Fruit fly (Drosophila melanogaster) whole organism, embryonic: ENCODE results near the gene wda.

Experiments used
- Blimp-1 ChIP-seq: fragments of 200-800 bp; sonication (Bioruptor generic); optimal IDR thresholded peaks from 3 replicates; lab custom pipeline; 2018; ENCODE audit warnings: missing biosample characterization, missing genetic modification characterization, mild to moderate bottlenecking, moderate library complexity, missing genetic modification reagents
- CG12769 ChIP-seq: fragments of 200-800 bp; sonication (Bioruptor generic); optimal IDR thresholded peaks from 2 replicates; lab custom pipeline; 2019; ENCODE audit warnings: missing biosample characterization, mild to moderate bottlenecking, missing genetic modification characterization, moderate library complexity
- CG15269 ChIP-seq: fragments of 200-800 bp; sonication (Bioruptor generic); optimal IDR thresholded peaks from 2 replicates; lab custom pipeline; 2018; ENCODE audit warnings: missing biosample characterization, mild to moderate bottlenecking, missing genetic modification characterization, moderate library complexity
- CG15479 ChIP-seq: fragments of 200-800 bp; sonication (Bioruptor generic); optimal IDR thresholded peaks from 3 replicates; lab custom pipeline; 2019; ENCODE audit warnings: missing biosample characterization, mild to moderate bottlenecking, missing genetic modification characterization, moderate library complexity
- CG1603 ChIP-seq: fragments of 200-800 bp; sonication (Bioruptor generic); optimal IDR thresholded peaks from 2 replicates; lab custom pipeline; 2019; ENCODE audit warnings: missing biosample characterization, mild to moderate bottlenecking, missing genetic modification characterization, moderate library complexity
- CG16779 ChIP-seq: fragments of 200-800 bp; sonication (Bioruptor generic); IDR thresholded peaks from 2 replicates; pipeline ENCODE4 v1.3.6; 2022; ENCODE audit warnings: missing biosample characterization, missing genetic modification characterization
- CG1832 ChIP-seq: fragments of 200-800 bp; sonication (Bioruptor generic); optimal IDR thresholded peaks from 2 replicates; lab custom pipeline; 2017; ENCODE audit warnings: missing biosample characterization, mild to moderate bottlenecking, missing genetic modification characterization, inconsistent platforms
- CG30020 ChIP-seq: fragments of 200-800 bp; optimal IDR thresholded peaks from 2 replicates; lab custom pipeline; 2019; ENCODE audit warnings: missing biosample characterization, mild to moderate bottlenecking, missing genetic modification characterization, moderate library complexity
- CG30431 ChIP-seq: fragments of 200-800 bp; sonication (Bioruptor generic); optimal IDR thresholded peaks from 2 replicates; lab custom pipeline; 2017; ENCODE audit warnings: missing biosample characterization, missing genetic modification characterization
- CG34224 ChIP-seq: fragments of 200-800 bp; sonication (Bioruptor generic); IDR thresholded peaks from 3 replicates; pipeline ENCODE4 v1.3.6; 2022; ENCODE audit warnings: missing biosample characterization, missing genetic modification characterization; ENCODE audit not compliant: partially characterized antibody
- CG3726 ChIP-seq: fragments of 200-800 bp; sonication (Bioruptor generic); IDR thresholded peaks from 3 replicates; pipeline ENCODE4, ENCODE4 v1.3.6; 2022; ENCODE audit warnings: missing biosample characterization, missing genetic modification characterization
- CG42726 ChIP-seq: fragments of 200-800 bp; sonication (Bioruptor generic); IDR thresholded peaks from 2 replicates; pipeline ENCODE4 v1.3.6; 2022; ENCODE audit warnings: missing biosample characterization, missing genetic modification characterization; ENCODE audit not compliant: partially characterized antibody
- CG4328 ChIP-seq: fragments of 200-800 bp; sonication (Bioruptor generic); optimal IDR thresholded peaks from 3 replicates; lab custom pipeline; 2017; ENCODE audit warnings: missing biosample characterization, missing genetic modification reagents, missing genetic modification characterization
- CG7745 ChIP-seq: fragments of 200-800 bp; sonication (Bioruptor generic); optimal IDR thresholded peaks from 2 replicates; lab custom pipeline; 2018; ENCODE audit warnings: missing biosample characterization, mild to moderate bottlenecking, missing genetic modification characterization, moderate library complexity
- CG8388 ChIP-seq: fragments of 200-800 bp; sonication (Bioruptor generic); optimal IDR thresholded peaks from 2 replicates; lab custom pipeline; 2019; ENCODE audit warnings: missing biosample characterization, mild to moderate bottlenecking, missing genetic modification characterization, moderate library complexity
- Dip2 ChIP-seq: fragments of 200-800 bp; sonication (Bioruptor generic); IDR thresholded peaks from 2 replicates; pipeline ENCODE4 v1.3.6; 2022; ENCODE audit warnings: missing biosample characterization, missing genetic modification characterization
- E2f1 ChIP-seq: fragments of 200-800 bp; sonication (Bioruptor generic); IDR thresholded peaks from 2 replicates; pipeline ENCODE4 v1.3.6; 2022; ENCODE audit warnings: missing biosample characterization, missing genetic modification characterization
- Ets97D ChIP-seq: fragments of 200-800 bp; sonication (Bioruptor generic); optimal IDR thresholded peaks from 3 replicates; lab custom pipeline; 2016; ENCODE audit warnings: missing biosample characterization, missing genetic modification characterization
- Fer2 ChIP-seq: fragments of 200-800 bp; sonication (Bioruptor generic); optimal IDR thresholded peaks from 2 replicates; lab custom pipeline; 2018; ENCODE audit warnings: missing biosample characterization, mild to moderate bottlenecking, missing genetic modification characterization, moderate library complexity
- HLHmδ ChIP-seq: fragments of 200-800 bp; sonication (Bioruptor generic); optimal IDR thresholded peaks from 2 replicates; lab custom pipeline; 2018; ENCODE audit warnings: missing biosample characterization, mild to moderate bottlenecking, missing genetic modification characterization, moderate library complexity
- Lim3 ChIP-seq: fragments of 200-800 bp; sonication (Bioruptor generic); IDR thresholded peaks from 2 replicates; pipeline ENCODE4 v1.3.6; 2022; ENCODE audit warnings: missing biosample characterization, missing genetic modification characterization
- MTF-1 ChIP-seq: fragments of 200-800 bp; sonication (Bioruptor generic); optimal IDR thresholded peaks from 2 replicates; lab custom pipeline; 2018; ENCODE audit warnings: missing biosample characterization, mild to moderate bottlenecking, missing genetic modification characterization, borderline replicate concordance
- Max ChIP-seq: fragments of 200-800 bp; sonication (Bioruptor generic); optimal IDR thresholded peaks from 2 replicates; lab custom pipeline; 2016; ENCODE audit warnings: missing biosample characterization, mild to moderate bottlenecking, missing genetic modification characterization
- Mes4 ChIP-seq: fragments of 200-800 bp; sonication (Bioruptor generic); optimal IDR thresholded peaks from 2 replicates; lab custom pipeline; 2016; ENCODE audit warnings: missing biosample characterization, missing genetic modification characterization
- Oli ChIP-seq: fragments of 200-800 bp; sonication (Bioruptor generic); optimal IDR thresholded peaks from 2 replicates; lab custom pipeline; 2018; ENCODE audit warnings: missing biosample characterization, mild to moderate bottlenecking, missing genetic modification characterization, moderate library complexity
- Pdp1 ChIP-seq, 2 experiments: fragments of 200-800 bp; sonication (Bioruptor generic); optimal IDR thresholded peaks; 3 replicates each; lab custom pipeline; 2016; ENCODE audit warnings: missing biosample characterization in 2 of 2, missing genetic modification characterization in 2 of 2, mild to moderate bottlenecking in 1 of 2, moderate library complexity in 1 of 2
- Sox100B ChIP-seq: fragments of 200-800 bp; sonication (Bioruptor generic); optimal IDR thresholded peaks from 3 replicates; lab custom pipeline; 2018; ENCODE audit warnings: missing biosample characterization, mild to moderate bottlenecking, missing genetic modification characterization
- Vsx1 ChIP-seq: fragments of 200-800 bp; sonication (Bioruptor generic); optimal IDR thresholded peaks from 2 replicates; lab custom pipeline; 2017; ENCODE audit warnings: missing biosample characterization, mild to moderate bottlenecking, missing genetic modification characterization, missing genetic modification reagents
- aop ChIP-seq: fragments of 200-800 bp; sonication (Bioruptor generic); IDR thresholded peaks from 2 replicates; pipeline ENCODE4 v1.3.6; 2022; ENCODE audit warnings: missing biosample characterization, missing genetic modification characterization
- bcd ChIP-seq: fragments of 200-800 bp; sonication (Bioruptor generic); optimal IDR thresholded peaks from 2 replicates; lab custom pipeline; 2017; ENCODE audit warnings: missing biosample characterization, mild to moderate bottlenecking, missing genetic modification characterization
- br ChIP-seq: fragments of >200 bp; optimal IDR thresholded peaks from 2 replicates; lab custom pipeline; 2017
- dmrt11E ChIP-seq: fragments of 200-800 bp; sonication (Bioruptor generic); optimal IDR thresholded peaks from 3 replicates; lab custom pipeline; 2018; ENCODE audit warnings: missing biosample characterization, mild to moderate bottlenecking, missing genetic modification characterization, moderate library complexity
- eyg ChIP-seq: fragments of 200-800 bp; sonication (Bioruptor generic); optimal IDR thresholded peaks from 3 replicates; lab custom pipeline; 2016; ENCODE audit warnings: missing biosample characterization, missing genetic modification characterization
- gcm ChIP-seq: fragments of 200-800 bp; sonication (Bioruptor generic); optimal IDR thresholded peaks from 2 replicates; lab custom pipeline; 2019; ENCODE audit warnings: missing biosample characterization, mild to moderate bottlenecking, missing genetic modification characterization, moderate library complexity
- gro ChIP-seq: fragments of 200-800 bp; sonication (Bioruptor generic); optimal IDR thresholded peaks from 2 replicates; lab custom pipeline; 2016; ENCODE audit warnings: missing biosample characterization, missing genetic modification characterization
- insv ChIP-seq, 2 experiments: fragments of 200-800 bp; sonication (Bioruptor generic); optimal IDR thresholded peaks; 3 replicates each; lab custom pipeline; 2016 to 2018; ENCODE audit warnings: missing biosample characterization in 2 of 2, missing genetic modification characterization in 2 of 2
- kah ChIP-seq: fragments of 200-800 bp; sonication (Bioruptor generic); optimal IDR thresholded peaks from 2 replicates; lab custom pipeline; 2018; ENCODE audit warnings: missing biosample characterization, mild to moderate bottlenecking, missing genetic modification characterization
- lilli ChIP-seq: fragments of 200-800 bp; sonication (Bioruptor generic); optimal IDR thresholded peaks from 3 replicates; lab custom pipeline; 2016; ENCODE audit warnings: missing biosample characterization, missing genetic modification characterization
- prd ChIP-seq, 3 experiments: fragments of >200 bp in 2 of 3; fragments of 200-800 bp in 1 of 3; sonication (Bioruptor generic) in 1 of 3; optimal IDR thresholded peaks in 2 of 3; IDR thresholded peaks in 1 of 3; 2 replicates in 2 of 3; 3 replicates in 1 of 3; pipeline versions ENCODE4 v1.3.6 to Lab custom; 2017 to 2022; ENCODE audit warnings: missing biosample characterization in 1 of 3, missing genetic modification characterization in 1 of 3
- pros ChIP-seq: fragments of 200-800 bp; sonication (Bioruptor generic); optimal IDR thresholded peaks from 3 replicates; lab custom pipeline; 2019; ENCODE audit warnings: missing biosample characterization, mild to moderate bottlenecking, missing genetic modification characterization, moderate library complexity
- pum ChIP-seq: fragments of 200-800 bp; sonication (Bioruptor generic); optimal IDR thresholded peaks from 2 replicates; lab custom pipeline; 2016; ENCODE audit warnings: missing biosample characterization, missing genetic modification characterization
- row ChIP-seq: fragments of 200-800 bp; sonication (Bioruptor generic); IDR thresholded peaks from 3 replicates; pipeline ENCODE4 v1.3.6; 2022; ENCODE audit warnings: missing biosample characterization, missing genetic modification characterization
- sima ChIP-seq: fragments of 200-800 bp; sonication (Bioruptor generic); optimal IDR thresholded peaks from 2 replicates; lab custom pipeline; 2016; ENCODE audit warnings: missing biosample characterization, missing genetic modification characterization
- slbo ChIP-seq: fragments of 200-800 bp; sonication (Bioruptor generic); IDR thresholded peaks from 2 replicates; pipeline ENCODE4 v1.3.6; 2022; ENCODE audit warnings: missing biosample characterization, missing genetic modification characterization
- sna ChIP-seq: fragments of 200-800 bp; sonication (Bioruptor generic); IDR thresholded peaks from 2 replicates; pipeline ENCODE4 v1.3.6; 2022; ENCODE audit warnings: missing biosample characterization, missing genetic modification characterization; ENCODE audit not compliant: partially characterized antibody
- stc ChIP-seq: fragments of 200-800 bp; sonication (Bioruptor generic); IDR thresholded peaks from 2 replicates; pipeline ENCODE4 v1.3.6; 2022; ENCODE audit warnings: missing biosample characterization, missing genetic modification characterization
- tna ChIP-seq: fragments of 200-800 bp; sonication (Bioruptor generic); IDR thresholded peaks from 2 replicates; pipeline ENCODE4 v1.3.6; 2022; ENCODE audit warnings: missing biosample characterization, missing genetic modification characterization; ENCODE audit not compliant: partially characterized antibody
- usp ChIP-seq: fragments of >200 bp; optimal IDR thresholded peaks from 2 replicates; lab custom pipeline; 2017; ENCODE audit warnings: missing biosample characterization, missing genetic modification characterization
- zfh1 ChIP-seq: fragments of 200-800 bp; sonication (Bioruptor generic); IDR thresholded peaks from 3 replicates; pipeline ENCODE4 v1.3.6; 2022; ENCODE audit warnings: missing biosample characterization, missing genetic modification characterization

The wda gene

DNA sequence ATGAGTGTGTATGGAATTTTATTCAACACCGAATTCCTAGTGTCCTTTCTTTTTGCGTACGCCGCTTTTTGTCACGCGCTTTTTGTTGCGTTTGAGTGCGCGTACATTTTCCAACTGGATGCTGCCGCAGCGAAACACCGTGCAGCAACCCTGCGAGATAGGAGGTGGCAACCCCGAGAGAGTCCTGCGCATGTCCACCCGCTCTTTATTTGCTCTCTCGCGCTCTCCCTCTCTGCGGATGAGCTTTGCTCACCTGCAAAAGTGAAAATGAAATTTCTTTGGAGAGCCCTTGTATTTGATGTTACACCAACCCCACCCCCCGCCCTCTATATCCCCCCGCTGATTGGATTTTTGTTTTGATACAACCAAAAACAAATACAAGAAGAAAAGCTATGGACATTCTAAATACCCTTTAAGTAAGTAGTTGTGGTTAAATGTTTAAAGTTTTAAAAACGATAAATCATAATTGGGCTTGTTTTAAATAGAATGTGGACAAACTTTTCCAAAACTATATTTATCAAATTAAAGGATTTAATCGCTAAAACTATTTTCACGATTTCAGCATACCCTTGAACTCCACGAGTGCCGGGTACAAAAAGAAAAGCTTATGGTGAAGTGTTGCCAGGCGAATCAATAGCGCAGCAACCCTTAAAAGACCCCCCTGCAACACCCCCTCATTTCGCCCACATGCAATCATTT, 17.8 kb downstream of the wda start (continued):
- TF ChIP-seq aop (GFP tag; lab: Robert Waterston, UW) = no peak
- TF ChIP-seq eyg = no peak
- TF ChIP-seq gro (GFP tag; lab: Kevin White, UChicago) = peak; percentile 19
- TF ChIP-seq Blimp-1 = peak; percentile 83
- TF ChIP-seq Mes4 (GFP tag; lab: Kevin White, UChicago) = no peak
- TF ChIP-seq lilli (GFP tag; lab: Kevin White, UChicago) = peak; percentile 65
- no peak for TF ChIP-seq pros (GFP tag; lab: Kevin White, UChicago)
- no peak for TF ChIP-seq Vsx1 (GFP tag; lab: Kevin White, UChicago)
- TF ChIP-seq dmrt11E (tag; lab: Kevin White, UChicago) = no peak
- peak; percentile 77 for TF ChIP-seq stc (GFP tag; lab: Robert Waterston, UW)
- no peak for TF ChIP-seq Dip2
- no peak for TF ChIP-seq tna (GFP tag; lab: Robert Waterston, UW)
- TF ChIP-seq kah = no peak
- no peak for TF ChIP-seq Max (GFP tag; lab: Kevin White, UChicago)
- TF ChIP-seq usp (GFP tag; lab: Kevin White, UChicago) = no peak
- TF ChIP-seq gcm (GFP tag; lab: Kevin White, UChicago) = no peak
- TF ChIP-seq bcd (GFP tag; lab: Kevin White, UChicago) = peak; percentile 67
- TF ChIP-seq CG4328 (GFP tag; lab: Kevin White, UChicago) = no peak
- TF ChIP-seq CG15269 (tag; lab: Kevin White, UChicago) = peak; percentile 62
- 0 out of 3 replicates have a peak, but pooled peaks have one; percentile 52 for TF ChIP-seq CG3726 (GFP tag; lab: Robert Waterston, UW)
- no peak for TF ChIP-seq CG30020 (tag; lab: Kevin White, UChicago)
- no peak for TF ChIP-seq Lim3 (GFP tag; lab: Robert Waterston, UW)
- no peak for TF ChIP-seq CG1603 (tag; lab: Kevin White, UChicago)
- TF ChIP-seq slbo (GFP tag; lab: Robert Waterston, UW) = peak; percentile 77
- TF ChIP-seq Pdp1 (GFP tag; optimal IDR thresholded peaks at IDR 0.05; lab: Kevin White, UChicago) = peak in 1 of 2 experiments; percentile 65
- no peak for TF ChIP-seq CG34224 (GFP tag; lab: Robert Waterston, UW)
- TF ChIP-seq MTF-1 (GFP tag; lab: Kevin White, UChicago) = no peak
- TF ChIP-seq Ets97D (GFP tag; lab: Kevin White, UChicago) = peak; percentile 27
- no peak for TF ChIP-seq CG15479 (GFP tag; lab: Kevin White, UChicago)
- no peak for TF ChIP-seq br (lab: Kevin White, UChicago)
- TF ChIP-seq CG12769 = no peak
- no peak for TF ChIP-seq sima (GFP tag; lab: Kevin White, UChicago)
- TF ChIP-seq CG16779 (GFP tag; lab: Robert Waterston, UW) = peak; percentile 37; the same call in 1 of the 2 replicates
- TF ChIP-seq insv (GFP tag; optimal IDR thresholded peaks at IDR 0.05; lab: Kevin White, UChicago) = no peak
- TF ChIP-seq sna (GFP tag; lab: Robert Waterston, UW) = no peak
- TF ChIP-seq HLHmδ (GFP tag; lab: Kevin White, UChicago) = no peak
- TF ChIP-seq CG1832 (GFP tag; lab: Kevin White, UChicago) = no peak
- peak; percentile 73 for TF ChIP-seq Sox100B (GFP tag; lab: Kevin White, UChicago)
- no peak for TF ChIP-seq CG42726 (GFP tag; lab: Robert Waterston, UW)
- TF ChIP-seq prd (optimal IDR thresholded peaks at IDR 0.05; lab: Kevin White, UChicago) = no peak
- peak; percentile 71 for TF ChIP-seq prd (GFP tag; IDR thresholded peaks at IDR 0.05; lab: Robert Waterston, UW)
- peak; percentile 43 for TF ChIP-seq pum (GFP tag; lab: Kevin White, UChicago)
- peak; percentile 58 for TF ChIP-seq CG8388 (GFP tag; lab: Kevin White, UChicago)
- TF ChIP-seq row = peak; percentile 85
- peak; percentile 59 for TF ChIP-seq E2f1 (GFP tag; lab: Robert Waterston, UW)
- peak; percentile 49 for TF ChIP-seq Oli (tag; lab: Kevin White, UChicago)
- no peak for TF ChIP-seq CG7745 (tag; lab: Kevin White, UChicago)
- TF ChIP-seq Fer2 (tag; lab: Kevin White, UChicago) = peak; percentile 30
- peak; percentile 76 for TF ChIP-seq zfh1 (GFP tag; lab: Robert Waterston, UW)
- no peak for TF ChIP-seq CG30431 (GFP tag; lab: Kevin White, UChicago)
